Worm (Caenorhabditis elegans) whole organism, L1 larva: ENCODE measurements around the gene F47E1.2.

Experiments used
- C34B4.2 ChIP-seq: sonication (generic microtip); optimal IDR thresholded peaks from 2 replicates; lab custom pipeline; 2017; ENCODE audit warnings: mild to moderate bottlenecking, missing genetic modification characterization, missing compliant biosample characterization
- F16B12.6 ChIP-seq: fragments of 150-350 bp; optimal IDR thresholded peaks from 2 replicates; lab custom pipeline; 2014; ENCODE audit warnings: missing biosample characterization, missing genetic modification characterization
- aha-1 ChIP-seq: fragments of 150-350 bp; optimal IDR thresholded peaks from 2 replicates; lab custom pipeline; 2014; ENCODE audit warnings: missing biosample characterization, missing genetic modification characterization
- alr-1 ChIP-seq: fragments of 200-800 bp; sonication (Bioruptor generic); optimal IDR thresholded peaks from 2 replicates; lab custom pipeline; 2018; ENCODE audit warnings: borderline replicate concordance, mild to moderate bottlenecking, missing genetic modification characterization, missing compliant biosample characterization
- ama-1 ChIP-seq: fragments of 150-350 bp; optimal IDR thresholded peaks from 2 replicates; lab custom pipeline; 2014
- ceh-8 ChIP-seq: fragments of 200-800 bp; sonication (Bioruptor generic); optimal IDR thresholded peaks from 2 replicates; lab custom pipeline; 2018; ENCODE audit warnings: mild to moderate bottlenecking, missing genetic modification characterization, moderate library complexity, missing compliant biosample characterization
- ceh-90 ChIP-seq: sonication (generic microtip); optimal IDR thresholded peaks from 2 replicates; lab custom pipeline; 2016; ENCODE audit warnings: missing genetic modification characterization, missing compliant biosample characterization
- dpl-1 ChIP-seq, 3 experiments: fragments of 150-350 bp in 2 of 3; sonication (generic microtip) in 1 of 3; optimal IDR thresholded peaks; 2 replicates each; lab custom pipeline; 2014 to 2017; ENCODE audit warnings: missing biosample characterization in 3 of 3, missing genetic modification characterization in 3 of 3, missing genetic modification reagents in 3 of 3
- dsc-1 ChIP-seq: sonication (generic microtip); optimal IDR thresholded peaks from 2 replicates; lab custom pipeline; 2016; ENCODE audit warnings: mild to moderate bottlenecking, missing genetic modification characterization, missing compliant biosample characterization
- efl-1 ChIP-seq, 4 experiments: fragments of 150-350 bp; optimal IDR thresholded peaks in 3 of 4; peaks in 1 of 4; 1 replicate in 1 of 4; 2 replicates in 3 of 4; lab custom pipeline; 2014; ENCODE audit warnings: missing biosample characterization in 2 of 4, missing genetic modification characterization in 2 of 4, missing genetic modification reagents in 2 of 4
- efl-3 ChIP-seq: fragments of 200-800 bp; sonication (Bioruptor generic); optimal IDR thresholded peaks from 2 replicates; lab custom pipeline; 2018; ENCODE audit warnings: mild to moderate bottlenecking, missing genetic modification characterization, missing compliant biosample characterization
- elt-2 ChIP-seq: sonication (generic microtip); optimal IDR thresholded peaks from 2 replicates; lab custom pipeline; 2016; ENCODE audit warnings: missing genetic modification characterization, mild to moderate bottlenecking, inconsistent platforms, missing compliant biosample characterization, missing genetic modification reagents
- ets-5 ChIP-seq: fragments of 200-800 bp; sonication (Bioruptor generic); IDR thresholded peaks from 2 replicates; pipeline ENCODE4 v1.3.6; 2022; ENCODE audit warnings: missing genetic modification characterization, missing compliant biosample characterization
- fkh-4 ChIP-seq: sonication (generic microtip); optimal IDR thresholded peaks from 2 replicates; lab custom pipeline; 2016; ENCODE audit warnings: missing compliant biosample characterization, missing genetic modification characterization, borderline replicate concordance
- fos-1 ChIP-seq: fragments of 150-350 bp; optimal IDR thresholded peaks from 2 replicates; lab custom pipeline; 2014; ENCODE audit warnings: missing biosample characterization, missing genetic modification characterization
- hlh-4 ChIP-seq: sonication (generic microtip); optimal IDR thresholded peaks from 2 replicates; lab custom pipeline; 2016; ENCODE audit warnings: mild to moderate bottlenecking, missing genetic modification characterization, missing compliant biosample characterization
- irx-1 ChIP-seq: sonication (generic microtip); optimal IDR thresholded peaks from 2 replicates; lab custom pipeline; 2016; ENCODE audit warnings: missing genetic modification characterization, missing compliant biosample characterization
- jun-1 ChIP-seq: fragments of 150-350 bp; optimal IDR thresholded peaks from 2 replicates; lab custom pipeline; 2014; ENCODE audit warnings: missing biosample characterization, missing genetic modification reagents, missing genetic modification characterization
- lin-13 ChIP-seq: fragments of 150-350 bp; optimal IDR thresholded peaks from 2 replicates; lab custom pipeline; 2014; ENCODE audit warnings: missing biosample characterization, missing genetic modification reagents, missing genetic modification characterization
- lin-15B ChIP-seq: fragments of 150-350 bp; sonication (generic microtip); optimal IDR thresholded peaks from 3 replicates; lab custom pipeline; 2014; ENCODE audit warnings: missing biosample characterization, missing genetic modification characterization
- lin-39 ChIP-seq: fragments of 150-350 bp; optimal IDR thresholded peaks from 2 replicates; lab custom pipeline; 2014; ENCODE audit warnings: missing biosample characterization, missing genetic modification reagents, missing genetic modification characterization
- lir-3 ChIP-seq: sonication (generic microtip); optimal IDR thresholded peaks from 2 replicates; lab custom pipeline; 2016; ENCODE audit warnings: mild to moderate bottlenecking, missing genetic modification characterization, moderate library complexity, missing compliant biosample characterization; ENCODE audit not compliant: poor library complexity
- lsy-2 ChIP-seq, 2 experiments: fragments of 150-350 bp; optimal IDR thresholded peaks; 2 replicates each; lab custom pipeline; 2014; ENCODE audit warnings: missing biosample characterization in 2 of 2, missing genetic modification characterization in 2 of 2
- mab-9 ChIP-seq: fragments of 200-800 bp; sonication (Bioruptor generic); IDR thresholded peaks from 2 replicates; pipeline ENCODE4 v1.3.6; 2022; ENCODE audit warnings: missing genetic modification reagents, missing genetic modification characterization, missing compliant biosample characterization
- mdl-1 ChIP-seq, 2 experiments: fragments of 150-350 bp; optimal IDR thresholded peaks; 2 replicates each; lab custom pipeline; 2014 to 2017; ENCODE audit warnings: missing biosample characterization in 2 of 2, missing genetic modification characterization in 2 of 2, inconsistent platforms in 1 of 2
- mef-2 ChIP-seq: fragments of 150-350 bp; optimal IDR thresholded peaks from 2 replicates; lab custom pipeline; 2014; ENCODE audit warnings: missing biosample characterization, missing genetic modification characterization
- mep-1 ChIP-seq: fragments of 150-350 bp; optimal IDR thresholded peaks from 2 replicates; lab custom pipeline; 2014; ENCODE audit warnings: missing biosample characterization, missing genetic modification characterization
- nhr-20 ChIP-seq: sonication (generic microtip); optimal IDR thresholded peaks from 2 replicates; lab custom pipeline; 2016; ENCODE audit warnings: mild to moderate bottlenecking, missing genetic modification characterization, missing compliant biosample characterization
- nhr-28 ChIP-seq: fragments of 150-350 bp; optimal IDR thresholded peaks from 2 replicates; lab custom pipeline; 2014; ENCODE audit warnings: missing biosample characterization, missing genetic modification characterization
- nhr-71 ChIP-seq: sonication (generic microtip); optimal IDR thresholded peaks from 2 replicates; lab custom pipeline; 2016; ENCODE audit warnings: mild to moderate bottlenecking, missing genetic modification characterization, moderate library complexity, missing compliant biosample characterization
- nhr-77 ChIP-seq: fragments of 150-350 bp; optimal IDR thresholded peaks from 2 replicates; lab custom pipeline; 2014; ENCODE audit warnings: missing biosample characterization, missing genetic modification characterization
- nhr-85 ChIP-seq: sonication (generic microtip); peaks from one replicate; lab custom pipeline; 2016; ENCODE audit warnings: missing genetic modification characterization, inconsistent platforms, missing compliant biosample characterization
- nhr-90 ChIP-seq: sonication (generic microtip); optimal IDR thresholded peaks from 2 replicates; lab custom pipeline; 2016; ENCODE audit warnings: mild to moderate bottlenecking, missing genetic modification characterization, missing compliant biosample characterization; ENCODE audit not compliant: poor library complexity
- pag-3 ChIP-seq: sonication (generic microtip); optimal IDR thresholded peaks from 2 replicates; lab custom pipeline; 2017; ENCODE audit warnings: missing genetic modification characterization, mild to moderate bottlenecking, missing compliant biosample characterization, antibody characterized with exemption, borderline replicate concordance; ENCODE audit not compliant: insufficient read depth
- pax-3 ChIP-seq: fragments of 200-800 bp; sonication (Bioruptor generic); optimal IDR thresholded peaks from 2 replicates; lab custom pipeline; 2018; ENCODE audit warnings: mild to moderate bottlenecking, missing genetic modification characterization, moderate library complexity, missing compliant biosample characterization
- pqm-1 ChIP-seq: sonication (generic microtip); optimal IDR thresholded peaks from 3 replicates; lab custom pipeline; 2017; ENCODE audit warnings: missing biosample characterization, missing genetic modification characterization
- snu-23 ChIP-seq: sonication (generic microtip); optimal IDR thresholded peaks from 2 replicates; lab custom pipeline; 2016; ENCODE audit warnings: missing genetic modification characterization, missing compliant biosample characterization
- sox-4 ChIP-seq: sonication (generic microtip); optimal IDR thresholded peaks from 2 replicates; lab custom pipeline; 2016; ENCODE audit warnings: missing genetic modification characterization, missing compliant biosample characterization
- sptf-1 ChIP-seq: fragments of 150-350 bp; optimal IDR thresholded peaks from 2 replicates; lab custom pipeline; 2014; ENCODE audit warnings: missing biosample characterization, missing genetic modification characterization
- sup-37 ChIP-seq: fragments of 200-800 bp; sonication (Bioruptor generic); optimal IDR thresholded peaks from 2 replicates; lab custom pipeline; 2018; ENCODE audit warnings: mild to moderate bottlenecking, missing genetic modification characterization, missing compliant biosample characterization
- unc-130 ChIP-seq: fragments of 150-350 bp; optimal IDR thresholded peaks from 2 replicates; lab custom pipeline; 2017; ENCODE audit warnings: missing biosample characterization, missing genetic modification characterization, inconsistent platforms
- unc-30 ChIP-seq: sonication (generic microtip); optimal IDR thresholded peaks from 2 replicates; lab custom pipeline; 2017; ENCODE audit warnings: missing biosample characterization, missing genetic modification characterization
- unc-62 ChIP-seq: fragments of 150-350 bp; optimal IDR thresholded peaks from 2 replicates; lab custom pipeline; 2014; ENCODE audit warnings: missing biosample characterization, missing genetic modification reagents, missing genetic modification characterization
- vab-15 ChIP-seq: sonication (generic microtip); optimal IDR thresholded peaks from 2 replicates; lab custom pipeline; 2017; ENCODE audit warnings: missing genotype, mild to moderate bottlenecking, missing genetic modification characterization, missing compliant biosample characterization
- xbp-1 ChIP-seq: sonication (generic microtip); optimal IDR thresholded peaks from 2 replicates; lab custom pipeline; 2016; ENCODE audit warnings: missing genetic modification characterization, missing compliant biosample characterization
- zag-1 ChIP-seq: fragments of 150-350 bp; optimal IDR thresholded peaks from 2 replicates; lab custom pipeline; 2014; ENCODE audit warnings: missing biosample characterization, missing genetic modification characterization
- ztf-4 ChIP-seq: fragments of 150-350 bp; optimal IDR thresholded peaks from 2 replicates; lab custom pipeline; 2014; ENCODE audit warnings: missing biosample characterization, missing genetic modification characterization

Gene F47E1.2

ce11 chrX:9063439-9063838 lies 6.0 kb downstream of the F47E1.2 start:
- TF ChIP-seq sup-37 (GFP tag; lab: Kevin White, UChicago) (no peak), sptf-1 (tag; lab: Kevin White, UChicago) (no peak), F16B12.6 (no peak), pag-3 (tag; lab: Kevin White, UChicago) (no peak), ceh-90 (tag; lab: Kevin White, UChicago) (no peak), nhr-71 (tag; lab: Kevin White, UChicago) (no peak), irx-1 (tag; lab: Kevin White, UChicago) (no peak), lsy-2 (tag; optimal IDR thresholded peaks at IDR 0.05; lab: Kevin White, UChicago) (no peak), fkh-4 (tag; lab: Kevin White, UChicago) (no peak), dpl-1 (GFP tag; optimal IDR thresholded peaks at IDR 0.05; lab: Kevin White, UChicago) (no peak), nhr-20 (tag; lab: Kevin White, UChicago) (no peak), vab-15 (no peak), elt-2 (tag; lab: Kevin White, UChicago) (no peak), xbp-1 (tag; lab: Kevin White, UChicago) (no peak), lin-15B (tag; lab: Kevin White, UChicago) (no peak), pqm-1 (tag; lab: Kevin White, UChicago) (no peak), unc-62 (GFP tag; lab: Kevin White, UChicago) (no peak)
- TF ChIP-seq, all 84 proteins: peak for 0

ce11 chrX:9067230-9067822 lies 9.9 kb downstream of the F47E1.2 start:
- TF ChIP-seq lir-3 (tag; lab: Kevin White, UChicago), result no peak
- TF ChIP-seq efl-1 (optimal IDR thresholded peaks at IDR 0.05; lab: Kevin White, UChicago), result no peak
- TF ChIP-seq efl-1 (GFP tag; optimal IDR thresholded peaks at IDR 0.05 in 1 of 2; lab: Kevin White, UChicago), result peak in 1 of 2 experiments; percentile 90
- TF ChIP-seq nhr-85 (tag; lab: Kevin White, UChicago), result peak; percentile 28

- TF ChIP-seq nhr-90 (tag; lab: Kevin White, UChicago) (peak; percentile 13), nhr-77 (tag; lab: Kevin White, UChicago) (no peak), pax-3 (no peak), unc-30 (no peak), lin-13 (no peak), mdl-1 (tag; optimal IDR thresholded peaks at IDR 0.05; lab: Kevin White, UChicago) (peak in 1 of 2 experiments; percentile 51), alr-1 (tag; lab: Kevin White, UChicago) (no peak), lin-15B (tag; lab: Kevin White, UChicago) (no peak), efl-3 (GFP tag; lab: Kevin White, UChicago) (no peak), pag-3 (tag; lab: Kevin White, UChicago) (no peak), zag-1 (no peak), sup-37 (GFP tag; lab: Kevin White, UChicago) (no peak), nhr-28 (tag; lab: Kevin White, UChicago) (no peak), lir-3 (tag; lab: Kevin White, UChicago) (no peak), efl-1 (optimal IDR thresholded peaks at IDR 0.05; lab: Kevin White, UChicago) (peak in 1 of 2 experiments; percentile 26), efl-1 (GFP tag; optimal IDR thresholded peaks at IDR 0.05 in 1 of 2; lab: Kevin White, UChicago) (no peak), nhr-85 (tag; lab: Kevin White, UChicago) (peak; percentile 67), lin-39 (tag; lab: Kevin White, UChicago) (no peak), pqm-1 (tag; lab: Kevin White, UChicago) (no peak), mab-9 (GFP tag; lab: Robert Waterston, UW) (no peak), jun-1 (tag; lab: Kevin White, UChicago) (no peak), aha-1 (tag; lab: Kevin White, UChicago) (no peak), ama-1 (no peak), ets-5 (GFP tag; lab: Robert Waterston, UW) (no peak), mep-1 (tag; lab: Kevin White, UChicago) (peak; percentile 85), snu-23 (GFP tag; lab: Kevin White, UChicago) (peak; percentile 71), fos-1 (no peak), C34B4.2 (tag; lab: Kevin White, UChicago) (no peak), mef-2 (no peak), ceh-8 (no peak), xbp-1 (tag; lab: Kevin White, UChicago) (peak; percentile 38), hlh-4 (tag; lab: Kevin White, UChicago) (no peak), ztf-4 (tag; lab: Kevin White, UChicago) (no peak), sox-4 (tag; lab: Kevin White, UChicago) (no peak), dsc-1 (tag; lab: Kevin White, UChicago) (peak; percentile 34), unc-130 (no peak)
These were observed 10.6 kb downstream of the F47E1.2 start for ce11 chrX:9068075-9068474.
